Worm (Caenorhabditis elegans) whole organism, young adult: ENCODE results near the gene cht-3.

Source experiments
- F10E7.11 ChIP-seq: sonication (generic microtip); optimal IDR thresholded peaks from 2 replicates; lab custom pipeline; 2017; ENCODE audit warnings: mild to moderate bottlenecking, missing genetic modification characterization, moderate library complexity, missing compliant biosample characterization
- cebp-2 ChIP-seq: fragments of 200-800 bp; sonication (Bioruptor generic); IDR thresholded peaks from 2 replicates; pipeline ENCODE4 v1.3.6; 2022; ENCODE audit warnings: missing genetic modification characterization, missing compliant biosample characterization
- ekl-4 ChIP-seq: fragments of 200-800 bp; sonication (Bioruptor generic); IDR thresholded peaks from 2 replicates; pipeline ENCODE4 v1.3.6; 2022; ENCODE audit warnings: missing genetic modification reagents, missing genetic modification characterization, missing compliant biosample characterization
- him-1 ChIP-seq: sonication (generic microtip); optimal IDR thresholded peaks from 2 replicates; lab custom pipeline; 2016; ENCODE audit warnings: missing genotype, missing genetic modification reagents, missing genetic modification characterization, missing compliant biosample characterization
- pha-4 ChIP-seq: fragments of 150-350 bp; sonication (generic microtip); optimal IDR thresholded peaks from 2 replicates; lab custom pipeline; 2014; ENCODE audit warnings: missing biosample characterization, missing genetic modification reagents, missing genetic modification characterization
- rec-8 ChIP-seq, 2 experiments: sonication (generic microtip); optimal IDR thresholded peaks; 2 replicates each; lab custom pipeline; 2016; ENCODE audit warnings: mild to moderate bottlenecking in 2 of 2, missing genetic modification characterization in 2 of 2, missing genetic modification reagents in 2 of 2, missing genotype in 2 of 2, missing biosample characterization in 1 of 2, missing compliant biosample characterization in 1 of 2, moderate library complexity in 1 of 2
- sea-2 ChIP-seq: fragments of 200-800 bp; sonication (Bioruptor generic); IDR thresholded peaks from 2 replicates; pipeline ENCODE4 v1.3.6; 2022; ENCODE audit warnings: missing genetic modification characterization, missing compliant biosample characterization

DNA sequence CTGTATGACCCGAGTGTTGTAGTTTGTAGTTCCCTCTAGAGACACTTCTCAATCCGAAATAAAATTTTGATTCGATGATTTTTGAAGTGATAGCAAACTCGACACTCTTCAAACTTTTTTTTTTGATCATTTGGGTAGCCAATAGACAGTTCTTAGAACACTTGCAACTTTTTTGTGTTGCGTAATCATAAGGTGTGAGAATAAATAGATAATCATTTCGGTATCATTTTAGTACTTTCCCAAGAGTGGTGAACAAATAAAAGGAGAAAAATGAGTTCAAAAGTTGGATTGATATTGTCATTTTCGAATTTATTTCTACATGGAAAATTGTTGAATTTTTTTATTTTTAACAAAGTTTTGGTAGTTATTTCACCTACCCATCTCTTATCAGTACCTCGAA lies 21.4 kb downstream of the cht-3 start:
- TF ChIP-seq rec-8 (tag; optimal IDR thresholded peaks at IDR 0.05; lab: Kevin White, UChicago) (no peak), sea-2 (GFP tag; lab: Robert Waterston, UW) (no peak), ekl-4 (GFP tag; lab: Robert Waterston, UW) (no peak), pha-4 (tag; lab: Kevin White, UChicago) (no peak), him-1 (tag; lab: Kevin White, UChicago) (no peak), cebp-2 (GFP tag; lab: Robert Waterston, UW) (no peak), F10E7.11 (tag; lab: Kevin White, UChicago) (no peak)
